Worm (Caenorhabditis elegans): Measurements from ENCODE around the gene T07A9.14.
A peak's percentile ranks its signal among the peaks of the same experiment; 100 is the strongest.

T07A9.14 gene

DNA sequence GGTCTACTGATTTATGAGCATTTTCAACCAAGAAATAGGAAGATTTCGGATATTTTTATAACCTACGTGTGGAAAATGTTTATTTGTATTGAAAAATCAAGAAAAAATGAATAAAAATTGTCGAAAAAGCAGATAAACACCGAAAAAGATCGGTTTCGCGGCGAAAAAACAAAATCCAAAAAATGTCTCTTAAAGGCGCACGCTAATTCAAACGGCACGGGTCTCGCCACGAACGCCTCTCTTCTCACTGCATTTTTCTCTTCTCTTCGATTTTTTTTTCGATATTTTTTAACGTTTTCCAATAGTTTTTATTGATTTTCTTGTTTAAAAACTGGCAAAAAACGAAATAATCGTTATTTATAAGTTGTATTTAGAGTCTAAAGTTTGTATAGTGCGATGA, 39.0 kb downstream of the T07A9.14 start (continued):
- no peak for TF ChIP-seq fkh-10 (GFP tag; optimal IDR thresholded peaks at IDR 0.05)
- no peak for TF ChIP-seq aha-1 (tag; optimal IDR thresholded peaks at IDR 0.05)
- no peak for TF ChIP-seq nhr-12 (tag; optimal IDR thresholded peaks at IDR 0.05)
- no peak for TF ChIP-seq nhr-20 (tag; optimal IDR thresholded peaks at IDR 0.05)
- TF ChIP-seq nhr-84 (tag; optimal IDR thresholded peaks at IDR 0.05) = no peak
- TF ChIP-seq skn-1 (tag; optimal IDR thresholded peaks at IDR 0.05) = peak; percentile 35
- TF ChIP-seq ztf-4 (tag; optimal IDR thresholded peaks at IDR 0.05) = no peak
- peak in 1 of 6 experiments; percentile 59 for TF ChIP-seq elt-3 (tag; optimal IDR thresholded peaks at IDR 0.05)
- no peak for TF ChIP-seq dsc-1 (tag; optimal IDR thresholded peaks at IDR 0.05)
- no peak for TF ChIP-seq egl-13 (tag; optimal IDR thresholded peaks at IDR 0.05)
- no peak for TF ChIP-seq jun-1 (tag; optimal IDR thresholded peaks at IDR 0.05)
- TF ChIP-seq aly-2 (tag; optimal IDR thresholded peaks at IDR 0.05) = no peak
- TF ChIP-seq mab-9 (GFP tag; IDR thresholded peaks at IDR 0.05) = no peak
- TF ChIP-seq ces-1 (GFP tag; optimal IDR thresholded peaks at IDR 0.05) = no peak
- peak; percentile 62 to 67 for TF ChIP-seq efl-1 (optimal IDR thresholded peaks at IDR 0.05)
- peak; percentile 70 to 88 for TF ChIP-seq efl-1 (GFP tag; optimal IDR thresholded peaks at IDR 0.05 in 1 of 2)
- no peak for TF ChIP-seq nhr-77 (tag; optimal IDR thresholded peaks at IDR 0.05)
- TF ChIP-seq xbp-1 (tag; optimal IDR thresholded peaks at IDR 0.05) = peak; percentile 25
- TF ChIP-seq nhr-11 (tag; optimal IDR thresholded peaks at IDR 0.05) = no peak
- no peak for TF ChIP-seq unc-130 (tag; optimal IDR thresholded peaks at IDR 0.05)
- TF ChIP-seq lir-3 (tag; optimal IDR thresholded peaks at IDR 0.05; ENCODE audit: poor library complexity) = no peak
- peak in 2 of 3 experiments; percentile 12 to 54 for TF ChIP-seq ceh-82 (tag; optimal IDR thresholded peaks at IDR 0.05)
- TF ChIP-seq C34B4.2 (tag; optimal IDR thresholded peaks at IDR 0.05) = no peak
- no peak for TF ChIP-seq nhr-237 (tag; optimal IDR thresholded peaks at IDR 0.05)
- no peak for TF ChIP-seq nhr-90 (tag; optimal IDR thresholded peaks at IDR 0.05; ENCODE audit: poor library complexity)
- TF ChIP-seq nhr-47 (tag; optimal IDR thresholded peaks at IDR 0.05) = peak; percentile 28
- no peak for TF ChIP-seq ceh-63 (GFP tag; optimal IDR thresholded peaks at IDR 0.05)
- TF ChIP-seq ceh-90 (tag; optimal IDR thresholded peaks at IDR 0.05) = no peak
- TF ChIP-seq Y116A8C.19 (tag; optimal IDR thresholded peaks at IDR 0.05; ENCODE audit: borderline replicate concordance) = no peak
- no peak for TF ChIP-seq ceh-8 (GFP tag; optimal IDR thresholded peaks at IDR 0.05)
- no peak for TF ChIP-seq ets-5 (GFP tag; IDR thresholded peaks at IDR 0.05)
- no peak for TF ChIP-seq tlp-1 (tag; optimal IDR thresholded peaks at IDR 0.05)
- TF ChIP-seq mep-1 (tag; optimal IDR thresholded peaks at IDR 0.05) = no peak
- TF ChIP-seq nhr-71 (tag; optimal IDR thresholded peaks at IDR 0.05) = peak; percentile 28
- no peak for TF ChIP-seq unc-30 (tag; optimal IDR thresholded peaks at IDR 0.05)
- TF ChIP-seq pag-3 (tag; optimal IDR thresholded peaks at IDR 0.05; ENCODE audit: borderline replicate concordance, insufficient read depth) = no peak
- no peak for TF ChIP-seq vab-15 (tag; optimal IDR thresholded peaks at IDR 0.05)
- peak; percentile 71 to 77 for TF ChIP-seq lin-35 (GFP tag; optimal IDR thresholded peaks at IDR 0.05)
- TF ChIP-seq hlh-17 (GFP tag; optimal IDR thresholded peaks at IDR 0.05; ENCODE audit: borderline replicate concordance) = no peak
- no peak for TF ChIP-seq lin-14 (GFP tag; optimal IDR thresholded peaks at IDR 0.05)
- TF ChIP-seq unc-86 (tag; optimal IDR thresholded peaks at IDR 0.05) = no peak
- TF ChIP-seq nhr-85 (tag) = no peak
- no peak for TF ChIP-seq zip-4 (GFP tag; optimal IDR thresholded peaks at IDR 0.05)
- no peak for TF ChIP-seq irx-1 (tag; optimal IDR thresholded peaks at IDR 0.05)
- no peak for TF ChIP-seq pqm-1 (tag; optimal IDR thresholded peaks at IDR 0.05)
- no peak for TF ChIP-seq lin-13 (GFP tag; optimal IDR thresholded peaks at IDR 0.05)
- no peak for TF ChIP-seq grh-1 (GFP tag; IDR thresholded peaks at IDR 0.05)
- TF ChIP-seq blmp-1 (tag; optimal IDR thresholded peaks at IDR 0.05) = no peak
- TF ChIP-seq swsn-7 (tag; optimal IDR thresholded peaks at IDR 0.05) = no peak
- no peak for TF ChIP-seq fos-1 (tag; optimal IDR thresholded peaks at IDR 0.05)
- peak; percentile 5 for TF ChIP-seq lin-15B (tag; optimal IDR thresholded peaks at IDR 0.05)
- no peak for TF ChIP-seq fkh-4 (tag; optimal IDR thresholded peaks at IDR 0.05; ENCODE audit: borderline replicate concordance)
- no peak for TF ChIP-seq sup-37 (GFP tag; optimal IDR thresholded peaks at IDR 0.05)
- TF ChIP-seq hlh-4 (tag; optimal IDR thresholded peaks at IDR 0.05) = no peak

Measured in whole organism, L1 larva.